Fruit fly (Drosophila melanogaster) whole organism, prepupa: ENCODE measurements around the gene CG43673.

Experiments used
- Blimp-1 ChIP-seq: fragments of 200-800 bp; sonication (Bioruptor generic); optimal IDR thresholded peaks from 3 replicates; lab custom pipeline; 2017; ENCODE audit warnings: missing biosample characterization, missing genetic modification characterization, mild to moderate bottlenecking, moderate library complexity, missing genetic modification reagents
- CG10631 ChIP-seq: fragments of 200-800 bp; sonication (Bioruptor generic); optimal IDR thresholded peaks from 2 replicates; lab custom pipeline; 2016; ENCODE audit warnings: missing biosample characterization, missing genetic modification characterization
- CG10669 ChIP-seq: fragments of 200-800 bp; sonication (Bioruptor generic); optimal IDR thresholded peaks from 3 replicates; lab custom pipeline; 2018; ENCODE audit warnings: missing biosample characterization, mild to moderate bottlenecking, missing genetic modification characterization, moderate library complexity
- CG11294 ChIP-seq: fragments of 200-800 bp; sonication (Bioruptor generic); IDR thresholded peaks from 2 replicates; pipeline ENCODE4 v1.3.6; 2022; ENCODE audit warnings: missing biosample characterization, missing genetic modification characterization
- CG11762 ChIP-seq: fragments of 200-800 bp; sonication (Bioruptor generic); optimal IDR thresholded peaks from 3 replicates; lab custom pipeline; 2016; ENCODE audit warnings: missing biosample characterization, missing genetic modification characterization; ENCODE audit not compliant: insufficient read depth
- CG11902 ChIP-seq: fragments of 200-800 bp; sonication (Bioruptor generic); optimal IDR thresholded peaks from 3 replicates; lab custom pipeline; 2016; ENCODE audit warnings: missing biosample characterization, missing genetic modification characterization
- CG1621 ChIP-seq: fragments of 200-800 bp; sonication (Bioruptor generic); optimal IDR thresholded peaks from 3 replicates; lab custom pipeline; 2018; ENCODE audit warnings: missing biosample characterization, mild to moderate bottlenecking, missing genetic modification characterization
- CG16779 ChIP-seq: fragments of 200-800 bp; sonication (Bioruptor generic); optimal IDR thresholded peaks from 3 replicates; lab custom pipeline; 2017; ENCODE audit warnings: missing biosample characterization, mild to moderate bottlenecking, missing genetic modification characterization
- CG3032 ChIP-seq: fragments of 200-800 bp; optimal IDR thresholded peaks from 2 replicates; lab custom pipeline; 2019; ENCODE audit warnings: missing biosample characterization, mild to moderate bottlenecking, missing genetic modification characterization, moderate library complexity
- CG31627 ChIP-seq: fragments of 200-800 bp; sonication (Bioruptor generic); optimal IDR thresholded peaks from 3 replicates; lab custom pipeline; 2016; ENCODE audit warnings: missing biosample characterization, missing genetic modification characterization
- CG34406 ChIP-seq: fragments of 200-800 bp; sonication (Bioruptor generic); optimal IDR thresholded peaks from 3 replicates; lab custom pipeline; 2016; ENCODE audit warnings: missing biosample characterization, missing genetic modification characterization
- CG3919 ChIP-seq: fragments of 200-800 bp; sonication (Bioruptor generic); optimal IDR thresholded peaks from 3 replicates; lab custom pipeline; 2016; ENCODE audit warnings: missing biosample characterization, missing genetic modification characterization
- CG4318 ChIP-seq: fragments of 200-800 bp; sonication (Bioruptor generic); optimal IDR thresholded peaks from 3 replicates; lab custom pipeline; 2017; ENCODE audit warnings: missing biosample characterization, mild to moderate bottlenecking, missing genetic modification characterization
- CG6163 ChIP-seq: fragments of 200-800 bp; sonication (Bioruptor generic); IDR thresholded peaks from 3 replicates; pipeline ENCODE4 v1.3.6; 2022; ENCODE audit warnings: missing biosample characterization, missing genetic modification characterization
- CG6792 ChIP-seq: fragments of 200-800 bp; sonication (Bioruptor generic); optimal IDR thresholded peaks from 3 replicates; lab custom pipeline; 2016; ENCODE audit warnings: missing biosample characterization, missing genetic modification characterization
- CG6854 ChIP-seq: fragments of 200-800 bp; sonication (Bioruptor generic); optimal IDR thresholded peaks from 2 replicates; lab custom pipeline; 2017; ENCODE audit warnings: missing biosample characterization, mild to moderate bottlenecking, missing genetic modification characterization
- CG8119 ChIP-seq: fragments of 200-800 bp; sonication (Bioruptor generic); IDR thresholded peaks from 3 replicates; pipeline ENCODE4 v1.3.6; 2022; ENCODE audit warnings: missing biosample characterization, missing genetic modification characterization
- CG8319 ChIP-seq: fragments of 200-800 bp; sonication (Bioruptor generic); optimal IDR thresholded peaks from 3 replicates; lab custom pipeline; 2016; ENCODE audit warnings: missing biosample characterization, missing genetic modification characterization
- Eip75B ChIP-seq: fragments of 200-800 bp; sonication (Bioruptor generic); optimal IDR thresholded peaks from 3 replicates; lab custom pipeline; 2016; ENCODE audit warnings: missing biosample characterization, missing genetic modification characterization
- Eip78C ChIP-seq: fragments of 200-800 bp; sonication (Bioruptor generic); peaks from one replicate; lab custom pipeline; 2016; ENCODE audit warnings: missing biosample characterization, missing genetic modification characterization
- Eip93F ChIP-seq: fragments of 200-800 bp; sonication (Bioruptor generic); optimal IDR thresholded peaks from 2 replicates; lab custom pipeline; 2016; ENCODE audit warnings: missing biosample characterization, mild to moderate bottlenecking, missing genetic modification characterization
- Ets21C ChIP-seq: fragments of 200-800 bp; sonication (Bioruptor generic); optimal IDR thresholded peaks from 3 replicates; lab custom pipeline; 2016; ENCODE audit warnings: missing biosample characterization, missing genetic modification characterization
- Gug ChIP-seq: fragments of 200-800 bp; sonication (Bioruptor generic); IDR thresholded peaks from 2 replicates; pipeline ENCODE4 v1.3.6; 2022; ENCODE audit warnings: missing biosample characterization, missing genetic modification characterization
- Hr39 ChIP-seq: fragments of 200-800 bp; sonication (Bioruptor generic); optimal IDR thresholded peaks from 2 replicates; lab custom pipeline; 2016; ENCODE audit warnings: missing biosample characterization, missing genetic modification characterization
- Hr4 ChIP-seq: fragments of 200-800 bp; sonication (Bioruptor generic); optimal IDR thresholded peaks from 3 replicates; lab custom pipeline; 2016; ENCODE audit warnings: missing biosample characterization, missing genetic modification characterization
- OdsH ChIP-seq: fragments of 200-800 bp; sonication (Bioruptor generic); optimal IDR thresholded peaks from 3 replicates; lab custom pipeline; 2016; ENCODE audit warnings: missing biosample characterization, missing genetic modification characterization
- Smox ChIP-seq: fragments of 200-800 bp; sonication (Bioruptor generic); optimal IDR thresholded peaks from 3 replicates; lab custom pipeline; 2016; ENCODE audit warnings: missing biosample characterization, missing genetic modification characterization
- Sox14 ChIP-seq: fragments of 200-800 bp; sonication (Bioruptor generic); optimal IDR thresholded peaks from 3 replicates; lab custom pipeline; 2016; ENCODE audit warnings: missing biosample characterization, missing genetic modification characterization
- Sox15 ChIP-seq: fragments of 200-800 bp; sonication (Bioruptor generic); optimal IDR thresholded peaks from 3 replicates; lab custom pipeline; 2016; ENCODE audit warnings: missing biosample characterization, missing genetic modification characterization
- acj6 ChIP-seq: fragments of 200-800 bp; sonication (Bioruptor generic); optimal IDR thresholded peaks from 3 replicates; lab custom pipeline; 2016; ENCODE audit warnings: missing biosample characterization, missing genetic modification characterization
- cyc ChIP-seq: fragments of 200-800 bp; sonication (Bioruptor generic); optimal IDR thresholded peaks from 3 replicates; lab custom pipeline; 2016; ENCODE audit warnings: missing biosample characterization, missing genetic modification characterization
- fkh ChIP-seq: fragments of 200-800 bp; sonication (Bioruptor generic); optimal IDR thresholded peaks from 3 replicates; lab custom pipeline; 2017; ENCODE audit warnings: missing biosample characterization, mild to moderate bottlenecking, missing genetic modification characterization, moderate library complexity
- lz ChIP-seq: fragments of 200-800 bp; sonication (Bioruptor generic); optimal IDR thresholded peaks from 3 replicates; lab custom pipeline; 2016; ENCODE audit warnings: missing biosample characterization, missing genetic modification characterization
- net ChIP-seq: fragments of 200-800 bp; sonication (Bioruptor generic); optimal IDR thresholded peaks from 3 replicates; lab custom pipeline; 2016; ENCODE audit warnings: missing biosample characterization, missing genetic modification characterization
- pdm3 ChIP-seq: fragments of 200-800 bp; sonication (Bioruptor generic); optimal IDR thresholded peaks from 3 replicates; lab custom pipeline; 2016; ENCODE audit warnings: missing biosample characterization, missing genetic modification characterization
- salr ChIP-seq, 2 experiments: fragments of 200-800 bp; sonication (Bioruptor generic); optimal IDR thresholded peaks; 3 replicates each; lab custom pipeline; 2016 to 2018; ENCODE audit warnings: missing biosample characterization in 2 of 2, missing genetic modification characterization in 2 of 2, mild to moderate bottlenecking in 1 of 2
- spab ChIP-seq: fragments of 200-800 bp; sonication (Bioruptor generic); optimal IDR thresholded peaks from 2 replicates; lab custom pipeline; 2017; ENCODE audit warnings: missing biosample characterization, mild to moderate bottlenecking, missing genetic modification characterization, missing genetic modification reagents
- svp ChIP-seq: fragments of 200-800 bp; sonication (Bioruptor generic); peaks from one replicate; lab custom pipeline; 2016; ENCODE audit warnings: missing biosample characterization, missing genetic modification characterization
- vri ChIP-seq: fragments of 200-800 bp; sonication (Bioruptor generic); optimal IDR thresholded peaks from 3 replicates; lab custom pipeline; 2016; ENCODE audit warnings: missing biosample characterization, mild to moderate bottlenecking, missing genetic modification characterization

CG43673 gene

DNA sequence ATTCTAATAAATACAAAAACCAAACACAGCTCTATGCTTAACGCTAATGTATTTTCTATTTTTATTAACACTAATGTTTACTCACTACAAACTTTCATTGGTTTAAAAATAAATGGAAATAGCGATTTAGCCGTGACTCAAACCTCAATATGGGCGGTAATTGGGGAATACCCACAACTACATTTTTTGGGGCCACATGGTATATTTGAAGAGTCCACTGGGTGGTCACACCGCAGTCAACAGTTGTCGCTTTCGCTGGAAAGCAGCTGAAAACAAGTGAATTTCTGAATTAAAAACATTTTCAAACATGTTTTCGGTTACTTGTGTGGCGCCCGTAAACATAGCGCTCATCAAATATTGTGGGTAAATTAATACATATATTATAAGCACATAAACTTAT is 30.0 kb upstream of the CG43673 start, which contains the start of gene Mvd:
Gene Mvd, plus strand, starts transcription at position 222 of the 400 bp plus-strand sequence.
- TF ChIP-seq CG3032: peak; percentile 6
- TF ChIP-seq Blimp-1 (GFP tag; lab: Kevin White, UChicago): peak; percentile 65
- no peak for TF ChIP-seq Hr4 (GFP tag; lab: Kevin White, UChicago)
- no peak for TF ChIP-seq Ets21C
- TF ChIP-seq Eip78C (GFP tag; lab: Kevin White, UChicago): peak; percentile 64
- no peak for TF ChIP-seq Sox15 (GFP tag; lab: Kevin White, UChicago)
- TF ChIP-seq fkh (GFP tag; lab: Kevin White, UChicago): peak; percentile 90
- TF ChIP-seq CG31627 (GFP tag; lab: Kevin White, UChicago): no peak
- TF ChIP-seq, all 60 proteins: peak for 4

DNA sequence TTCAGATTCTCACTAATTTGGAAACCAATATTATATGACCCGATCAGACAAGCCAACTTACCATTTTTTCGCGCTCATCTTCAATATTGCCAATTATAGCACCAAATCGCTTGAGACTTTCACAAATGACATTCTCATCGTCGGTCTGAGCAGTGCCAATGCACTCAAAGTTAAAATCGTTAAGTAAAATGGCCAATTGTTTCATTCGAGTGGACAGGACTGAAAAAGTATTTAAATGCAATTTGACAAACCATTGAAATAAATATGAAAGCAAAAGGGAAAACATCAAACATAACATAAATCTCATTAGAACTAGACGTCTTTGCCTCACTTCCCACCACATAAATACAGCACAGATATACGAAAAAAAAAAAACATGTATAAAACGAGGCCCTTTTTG is 22.9 kb upstream of the CG43673 start, which contains the start of gene CG8260:
Gene CG8260, plus strand, starts transcription at position 301 of the 400 bp plus-strand sequence.
- TF ChIP-seq Ets21C (no peak), Eip93F (GFP tag; lab: Kevin White, UChicago) (no peak), spab (GFP tag; lab: Kevin White, UChicago) (no peak), fkh (GFP tag; lab: Kevin White, UChicago) (no peak)
- TF ChIP-seq, all 60 proteins: peak for 0

- TF ChIP-seq CG4318 (GFP tag; lab: Kevin White, UChicago) (no peak), acj6 (GFP tag; lab: Kevin White, UChicago) (no peak), Eip78C (GFP tag; lab: Kevin White, UChicago) (peak; percentile 20), fkh (GFP tag; lab: Kevin White, UChicago) (peak; percentile 50), vri (GFP tag; lab: Kevin White, UChicago) (peak; percentile 37)
Measured at dm6 chrX:15758692-15759240, 20.2 kb upstream of the CG43673 start.

dm6 chrX:15759752-15760446 is 19.0 kb upstream of the CG43673 start:
- TF ChIP-seq CG8119 (GFP tag; lab: Robert Waterston, UW): no peak
- no peak for TF ChIP-seq pdm3 (GFP tag; lab: Kevin White, UChicago)
- no peak for TF ChIP-seq salr (GFP tag; optimal IDR thresholded peaks at IDR 0.05; lab: Kevin White, UChicago)
- no peak for TF ChIP-seq Ets21C
- TF ChIP-seq CG10669 (GFP tag; lab: Kevin White, UChicago): no peak
- TF ChIP-seq CG34406 (GFP tag; lab: Kevin White, UChicago): no peak
- no peak for TF ChIP-seq CG1621
- no peak for TF ChIP-seq CG11294 (GFP tag; lab: Robert Waterston, UW)
- no peak for TF ChIP-seq Sox14 (GFP tag; lab: Kevin White, UChicago)
- TF ChIP-seq OdsH (GFP tag; lab: Kevin White, UChicago): no peak
- no peak for TF ChIP-seq Hr39 (GFP tag; lab: Kevin White, UChicago)
- no peak for TF ChIP-seq CG11902 (GFP tag; lab: Kevin White, UChicago)
- TF ChIP-seq Smox (GFP tag; lab: Kevin White, UChicago): no peak
- no peak for TF ChIP-seq CG6854 (GFP tag; lab: Kevin White, UChicago)
- no peak for TF ChIP-seq CG11762

DNA sequence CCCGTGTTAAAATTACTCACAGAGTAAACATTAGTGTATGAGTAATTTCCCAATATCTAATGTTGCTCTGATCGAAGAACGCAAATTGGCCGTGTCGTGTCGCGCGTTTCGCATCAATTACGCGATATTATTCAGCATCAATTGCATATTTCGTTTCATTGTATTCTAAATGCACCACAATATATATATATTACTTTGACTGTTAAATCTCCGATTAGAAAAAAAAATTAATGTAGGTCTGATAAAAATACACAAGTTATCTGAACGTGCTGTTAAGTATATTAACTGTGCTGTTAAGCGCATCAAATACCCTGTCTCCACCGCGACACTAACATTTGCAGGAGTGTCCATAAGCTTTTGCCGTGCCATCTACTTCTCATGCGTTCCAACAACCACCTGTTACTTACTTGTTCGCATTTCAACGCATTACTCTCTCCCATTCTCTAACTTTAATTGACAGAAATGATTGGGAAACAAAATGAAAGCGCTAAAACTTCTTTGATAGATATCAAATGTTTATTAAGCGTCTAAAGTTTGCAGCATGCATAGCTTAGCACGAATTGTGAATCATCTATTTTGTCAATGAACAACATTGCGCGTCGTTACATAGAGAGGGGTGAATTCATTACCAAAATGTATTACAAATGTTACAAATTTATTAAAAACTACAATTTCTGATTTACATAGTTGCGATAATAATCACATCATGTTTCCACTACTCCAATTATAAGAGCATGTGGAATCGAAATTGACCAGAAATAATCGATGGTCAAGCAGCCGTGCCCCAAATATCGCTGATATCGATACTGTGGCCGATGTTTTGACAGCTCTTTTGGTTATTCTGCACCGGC is 18.3 kb upstream of the CG43673 start, which contains the start of the genes Graf and mRpL3:
Gene Graf, minus strand, starts transcription at position 287 of the 851 bp plus-strand sequence.
Gene mRpL3, plus strand, starts transcription at position 802 of the 851 bp plus-strand sequence.
- TF ChIP-seq CG31627 (GFP tag; lab: Kevin White, UChicago) (no peak), CG6792 (GFP tag; lab: Kevin White, UChicago) (no peak), Sox15 (GFP tag; lab: Kevin White, UChicago) (no peak), CG16779 (no peak), CG10669 (GFP tag; lab: Kevin White, UChicago) (no peak), net (GFP tag; lab: Kevin White, UChicago) (no peak), spab (GFP tag; lab: Kevin White, UChicago) (no peak), CG3919 (GFP tag; lab: Kevin White, UChicago) (no peak), svp (GFP tag; lab: Kevin White, UChicago) (no peak), Gug (GFP tag; lab: Robert Waterston, UW) (no peak), CG11902 (GFP tag; lab: Kevin White, UChicago) (no peak), CG8119 (GFP tag; lab: Robert Waterston, UW) (no peak), Eip78C (GFP tag; lab: Kevin White, UChicago) (peak; percentile 53), lz (peak; percentile 3), Eip93F (GFP tag; lab: Kevin White, UChicago) (no peak), fkh (GFP tag; lab: Kevin White, UChicago) (peak; percentile 36), CG6163 (GFP tag; lab: Robert Waterston, UW) (no peak), CG8319 (no peak), Hr4 (GFP tag; lab: Kevin White, UChicago) (no peak), CG10631 (GFP tag; lab: Kevin White, UChicago) (no peak), cyc (GFP tag; lab: Kevin White, UChicago) (peak; percentile 21), Eip75B (GFP tag; lab: Kevin White, UChicago) (no peak), vri (GFP tag; lab: Kevin White, UChicago) (no peak)
